Fruit fly (Drosophila melanogaster): ENCODE results near the gene Jon65Aii.

The Jon65Aii gene

DNA sequence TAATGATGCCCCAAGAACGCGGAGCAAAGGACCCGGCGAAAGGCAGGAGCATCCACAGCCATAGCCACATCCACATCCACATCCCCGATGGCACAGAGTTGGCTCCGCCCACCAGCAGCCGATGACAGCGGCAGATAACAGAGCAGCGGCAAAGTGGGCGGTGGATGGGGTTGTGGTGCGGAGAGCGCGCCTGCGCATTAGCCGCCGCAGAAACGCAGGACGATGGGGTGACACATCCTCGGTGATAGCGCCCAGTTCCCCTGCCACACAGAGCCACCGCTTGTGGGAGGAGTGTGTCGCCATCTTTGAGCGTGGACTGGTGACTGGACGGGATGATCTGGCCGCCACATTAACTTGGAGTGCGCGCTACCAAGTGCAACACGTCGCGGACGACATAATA, 45.1 kb downstream of the Jon65Aii start, which contains the start of gene Ets65A:
TSS of gene Ets65A (plus strand) at position 348 of the 400 bp plus-strand sequence.
- TF ChIP-seq stwl (tag; optimal IDR thresholded peaks at IDR 0.05) (no peak), Med (GFP tag) (peak; percentile 42), CG6765 (GFP tag; optimal IDR thresholded peaks at IDR 0.05) (no peak), Mes4 (GFP tag; optimal IDR thresholded peaks at IDR 0.05) (no peak), Ets65A (GFP tag) (peak; percentile 47), ssp (GFP tag; IDR thresholded peaks at IDR 0.05) (no peak), CG7839 (tag; optimal IDR thresholded peaks at IDR 0.05) (no peak), knrl (GFP tag; IDR thresholded peaks at IDR 0.05; ENCODE audit: partially characterized antibody) (no peak), chinmo (GFP tag; IDR thresholded peaks at IDR 0.05; ENCODE audit: partially characterized antibody) (0 out of 4 replicates have a peak, but pooled peaks have one; percentile 12), CG12744 (GFP tag; optimal IDR thresholded peaks at IDR 0.05) (no peak), zen2 (GFP tag; IDR thresholded peaks at IDR 0.05; ENCODE audit: partially characterized antibody) (0 out of 3 replicates have a peak, but pooled peaks have one; percentile 12), ewg (GFP tag; optimal IDR thresholded peaks at IDR 0.05) (peak; percentile 79), sisA (GFP tag; IDR thresholded peaks at IDR 0.05) (no peak), CG2202 (tag; optimal IDR thresholded peaks at IDR 0.05) (no peak), crp (GFP tag; optimal IDR thresholded peaks at IDR 0.05) (no peak), Hmr (GFP tag; optimal IDR thresholded peaks at IDR 0.05) (no peak), lov (optimal IDR thresholded peaks at IDR 0.05) (no peak), lov (GFP tag; IDR thresholded peaks at IDR 0.05) (0 out of 3 replicates have a peak, but pooled peaks have one; percentile 11), CG11560 (tag; IDR thresholded peaks at IDR 0.05) (0 out of 3 replicates have a peak, but pooled peaks have one; percentile 28), mirr (GFP tag; optimal IDR thresholded peaks at IDR 0.05) (no peak), dan (GFP tag; IDR thresholded peaks at IDR 0.05) (0 out of 2 replicates have a peak, but pooled peaks have one; percentile 16), dati (GFP tag; IDR thresholded peaks at IDR 0.05) (no peak), Nf-YC (tag; optimal IDR thresholded peaks at IDR 0.05) (peak; percentile 91), E2f1 (GFP tag; IDR thresholded peaks at IDR 0.05) (no peak), Nf-YB (GFP tag; optimal IDR thresholded peaks at IDR 0.05) (peak; percentile 75), grn (GFP tag; optimal IDR thresholded peaks at IDR 0.05) (peak; percentile 3), CG3407 (GFP tag; optimal IDR thresholded peaks at IDR 0.05) (no peak), seq (GFP tag; IDR thresholded peaks at IDR 0.05) (peak; percentile 68; the same call in 1 of the 2 replicates), CG2116 (GFP tag; optimal IDR thresholded peaks at IDR 0.05) (no peak), Deaf1 (tag; optimal IDR thresholded peaks at IDR 0.05) (peak; percentile 34), tin (GFP tag; optimal IDR thresholded peaks at IDR 0.05) (no peak), twi (tag; optimal IDR thresholded peaks at IDR 0.05) (no peak), nau (GFP tag; optimal IDR thresholded peaks at IDR 0.05) (no peak), CG9797 (GFP tag; optimal IDR thresholded peaks at IDR 0.05) (no peak), CG2199 (GFP tag; IDR thresholded peaks at IDR 0.05) (no peak)

Measured in whole organism, embryonic.